Worm (Caenorhabditis elegans) whole organism, L1 larva: ENCODE results near the gene Y22D7AL.9.

Source experiments
- aly-2 ChIP-seq: fragments of 150-350 bp; optimal IDR thresholded peaks from 2 replicates; lab custom pipeline; 2014; ENCODE audit warnings: missing biosample characterization, missing genetic modification characterization
- ama-1 ChIP-seq: fragments of 150-350 bp; optimal IDR thresholded peaks from 2 replicates; lab custom pipeline; 2014
- ceh-8 ChIP-seq: fragments of 200-800 bp; sonication (Bioruptor generic); optimal IDR thresholded peaks from 2 replicates; lab custom pipeline; 2018; ENCODE audit warnings: mild to moderate bottlenecking, missing genetic modification characterization, moderate library complexity, missing compliant biosample characterization
- ces-1 ChIP-seq: fragments of 150-350 bp; optimal IDR thresholded peaks from 2 replicates; lab custom pipeline; 2014; ENCODE audit warnings: missing biosample characterization, missing genetic modification reagents, missing genetic modification characterization
- egl-27 ChIP-seq, 2 experiments: fragments of 150-350 bp in 1 of 2; sonication (generic microtip); optimal IDR thresholded peaks; 3 replicates each; lab custom pipeline; 2017 to 2018; ENCODE audit warnings: missing biosample characterization in 2 of 2, missing genetic modification characterization in 2 of 2, missing genetic modification reagents in 2 of 2
- elt-3 ChIP-seq, 6 experiments: fragments of 150-350 bp in 1 of 6; sonication (generic microtip); optimal IDR thresholded peaks; 2 replicates each; lab custom pipeline; 2017 to 2018; ENCODE audit warnings: missing biosample characterization in 6 of 6, missing genetic modification characterization in 6 of 6, inconsistent platforms in 1 of 6
- fkh-8 ChIP-seq: sonication (generic microtip); optimal IDR thresholded peaks from 2 replicates; lab custom pipeline; 2016; ENCODE audit warnings: mild to moderate bottlenecking, missing genetic modification characterization, missing compliant biosample characterization
- lin-15B ChIP-seq: fragments of 150-350 bp; sonication (generic microtip); optimal IDR thresholded peaks from 3 replicates; lab custom pipeline; 2014; ENCODE audit warnings: missing biosample characterization, missing genetic modification characterization
- lsy-2 ChIP-seq, 2 experiments: fragments of 150-350 bp; optimal IDR thresholded peaks; 2 replicates each; lab custom pipeline; 2014; ENCODE audit warnings: missing biosample characterization in 2 of 2, missing genetic modification characterization in 2 of 2
- nhr-28 ChIP-seq: fragments of 150-350 bp; optimal IDR thresholded peaks from 2 replicates; lab custom pipeline; 2014; ENCODE audit warnings: missing biosample characterization, missing genetic modification characterization
- skn-1 ChIP-seq: fragments of 150-350 bp; optimal IDR thresholded peaks from 2 replicates; lab custom pipeline; 2014; ENCODE audit warnings: missing biosample characterization, missing genetic modification characterization
- swsn-7 ChIP-seq: sonication (generic microtip); optimal IDR thresholded peaks from 2 replicates; lab custom pipeline; 2016; ENCODE audit warnings: missing genetic modification characterization, missing compliant biosample characterization
- unc-62 ChIP-seq: fragments of 150-350 bp; optimal IDR thresholded peaks from 2 replicates; lab custom pipeline; 2014; ENCODE audit warnings: missing biosample characterization, missing genetic modification reagents, missing genetic modification characterization
- ztf-4 ChIP-seq: fragments of 150-350 bp; optimal IDR thresholded peaks from 2 replicates; lab custom pipeline; 2014; ENCODE audit warnings: missing biosample characterization, missing genetic modification characterization

DNA sequence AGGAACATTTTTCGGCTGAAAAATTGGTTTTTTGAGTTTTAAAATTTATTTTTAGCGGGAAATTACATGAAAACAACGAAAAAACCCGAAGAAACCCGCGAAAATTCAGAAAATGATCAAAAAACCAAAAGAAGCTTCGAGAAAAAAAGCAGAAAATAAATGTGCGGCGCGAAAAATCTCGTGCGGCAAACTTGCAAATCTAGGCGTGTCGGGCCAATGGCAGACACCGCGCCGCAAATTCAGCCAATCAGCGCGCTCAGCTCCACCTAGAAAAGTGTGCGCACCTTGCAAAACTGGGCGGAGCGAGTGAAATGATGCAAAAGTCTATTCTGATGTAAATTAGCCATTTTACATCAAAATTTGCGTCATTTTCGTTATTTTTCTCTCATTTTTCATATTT, 5.1 kb upstream of the Y22D7AL.9 start, which contains the start of gene Y22D7AL.10:
- peak; percentile 97 for TF ChIP-seq ztf-4 (tag; lab: Kevin White, UChicago)
- TF ChIP-seq lsy-2 (tag; optimal IDR thresholded peaks at IDR 0.05; lab: Kevin White, UChicago): peak; percentile 97 to 98
- TF ChIP-seq egl-27 (tag; optimal IDR thresholded peaks at IDR 0.05; lab: Kevin White, UChicago): peak; percentile 38 to 66
- peak; percentile 73 for TF ChIP-seq unc-62 (GFP tag; lab: Kevin White, UChicago)
- TF ChIP-seq aly-2 (tag; lab: Kevin White, UChicago): peak; percentile 96
- peak; percentile 99 for TF ChIP-seq swsn-7 (tag; lab: Kevin White, UChicago)
- TF ChIP-seq elt-3 (tag; optimal IDR thresholded peaks at IDR 0.05; lab: Kevin White, UChicago): peak in 3 of 6 experiments; percentile 86 to 97 (median 94)
- peak; percentile 37 for TF ChIP-seq nhr-28
- TF ChIP-seq fkh-8 (tag; lab: Kevin White, UChicago): peak; percentile 99
- TF ChIP-seq lin-15B (tag; lab: Kevin White, UChicago): peak; percentile 97
- peak; percentile 99 for TF ChIP-seq ceh-8 (GFP tag; lab: Kevin White, UChicago)
- TF ChIP-seq ama-1 (lab: Kevin White, UChicago): peak; percentile 78
- TF ChIP-seq ces-1 (GFP tag; lab: Kevin White, UChicago): no peak
- peak; percentile 92 for TF ChIP-seq skn-1 (tag; lab: Kevin White, UChicago)
